Worm (Caenorhabditis elegans) whole organism, young adult: Measurements from ENCODE around the gene pcf-11.

ENCODE experiments used
- B0035.1 ChIP-seq: sonication (generic microtip); optimal IDR thresholded peaks from 2 replicates; lab custom pipeline; 2016; ENCODE audit warnings: missing genetic modification characterization, mild to moderate bottlenecking, missing compliant biosample characterization, missing genotype, missing genetic modification reagents
- C17E4.6 ChIP-seq: fragments of 200-800 bp; sonication (Bioruptor generic); IDR thresholded peaks from 2 replicates; pipeline ENCODE4 v1.3.6; 2022; ENCODE audit warnings: missing genetic modification reagents, missing genetic modification characterization, missing compliant biosample characterization
- F37B4.10 ChIP-seq: fragments of 200-800 bp; sonication (Bioruptor generic); IDR thresholded peaks from 2 replicates; pipeline ENCODE4 v1.3.6; 2022; ENCODE audit warnings: missing genetic modification characterization, missing compliant biosample characterization
- F52B5.7 ChIP-seq: sonication (generic microtip); optimal IDR thresholded peaks from 2 replicates; lab custom pipeline; 2016; ENCODE audit warnings: mild to moderate bottlenecking, missing genetic modification characterization, missing compliant biosample characterization
- F55B11.4 ChIP-seq: sonication (generic microtip); optimal IDR thresholded peaks from 2 replicates; lab custom pipeline; 2016; ENCODE audit warnings: missing compliant biosample characterization, missing genetic modification characterization, borderline replicate concordance; ENCODE audit not compliant: insufficient read depth
- F57A8.1 ChIP-seq: fragments of 200-800 bp; sonication (Bioruptor generic); optimal IDR thresholded peaks from 2 replicates; lab custom pipeline; 2018; ENCODE audit warnings: mild to moderate bottlenecking, missing genetic modification characterization, moderate library complexity, missing compliant biosample characterization
- Y53G8AR.9 ChIP-seq: fragments of 200-800 bp; sonication (Bioruptor generic); conservative IDR thresholded peaks from 2 replicates; pipeline ENCODE4 v1.3.6; 2022; ENCODE audit warnings: missing genetic modification reagents, missing genetic modification characterization, missing compliant biosample characterization
- Y56A3A.18 ChIP-seq: fragments of 200-800 bp; sonication (Bioruptor generic); IDR thresholded peaks from 2 replicates; pipeline ENCODE4 v1.3.6; 2022; ENCODE audit warnings: missing genetic modification reagents, missing genetic modification characterization, missing compliant biosample characterization
- Y95B8A.8 ChIP-seq: fragments of 200-800 bp; sonication (Bioruptor generic); IDR thresholded peaks from 2 replicates; pipeline ENCODE4 v1.3.6; 2022; ENCODE audit warnings: missing genetic modification reagents, missing genetic modification characterization, missing compliant biosample characterization
- aptf-3 ChIP-seq: fragments of 200-800 bp; sonication (Bioruptor generic); IDR thresholded peaks from 2 replicates; pipeline ENCODE4 v1.3.6; 2022; ENCODE audit warnings: missing genetic modification characterization, missing compliant biosample characterization
- atf-7 ChIP-seq: sonication (generic microtip); optimal IDR thresholded peaks from 2 replicates; lab custom pipeline; 2017; ENCODE audit warnings: mild to moderate bottlenecking, missing genetic modification characterization, missing compliant biosample characterization
- athp-1 ChIP-seq: sonication (generic microtip); optimal IDR thresholded peaks from 2 replicates; lab custom pipeline; 2017; ENCODE audit warnings: mild to moderate bottlenecking, missing genetic modification characterization, missing compliant biosample characterization
- attf-3 ChIP-seq: fragments of 200-800 bp; sonication (Bioruptor generic); conservative IDR thresholded peaks from 2 replicates; pipeline ENCODE4 v1.3.6; 2022; ENCODE audit warnings: missing genetic modification reagents, missing genetic modification characterization, missing compliant biosample characterization
- bed-2 ChIP-seq: fragments of 200-800 bp; sonication (Bioruptor generic); IDR thresholded peaks from 2 replicates; pipeline ENCODE4 v1.3.6; 2022; ENCODE audit warnings: missing genetic modification reagents, missing genetic modification characterization, missing compliant biosample characterization
- cebp-2 ChIP-seq: fragments of 200-800 bp; sonication (Bioruptor generic); IDR thresholded peaks from 2 replicates; pipeline ENCODE4 v1.3.6; 2022; ENCODE audit warnings: missing genetic modification characterization, missing compliant biosample characterization
- ceh-27 ChIP-seq: fragments of 200-800 bp; sonication (Bioruptor generic); optimal IDR thresholded peaks from 2 replicates; lab custom pipeline; 2018; ENCODE audit warnings: mild to moderate bottlenecking, missing genetic modification characterization, moderate library complexity, missing compliant biosample characterization
- ceh-58 ChIP-seq: fragments of 200-800 bp; sonication (Bioruptor generic); IDR thresholded peaks from 2 replicates; pipeline ENCODE4 v1.3.6; 2022; ENCODE audit warnings: missing genetic modification characterization, missing compliant biosample characterization
- ceh-79 ChIP-seq: sonication (generic microtip); optimal IDR thresholded peaks from 2 replicates; lab custom pipeline; 2017; ENCODE audit warnings: mild to moderate bottlenecking, missing genetic modification characterization, missing compliant biosample characterization
- dox-1 ChIP-seq: fragments of 200-800 bp; sonication (Bioruptor generic); IDR thresholded peaks from 2 replicates; pipeline ENCODE4 v1.3.6; 2022; ENCODE audit warnings: missing genetic modification reagents, missing genetic modification characterization, missing compliant biosample characterization
- egl-18 ChIP-seq: fragments of 200-800 bp; sonication (Bioruptor generic); IDR thresholded peaks from 2 replicates; pipeline ENCODE4 v1.3.6; 2022; ENCODE audit warnings: missing genetic modification reagents, missing genetic modification characterization, missing compliant biosample characterization
- egrh-3 ChIP-seq: fragments of 200-800 bp; sonication (Bioruptor generic); IDR thresholded peaks from 2 replicates; pipeline ENCODE4 v1.3.6; 2022; ENCODE audit warnings: missing genetic modification reagents, missing genetic modification characterization, missing compliant biosample characterization
- ekl-4 ChIP-seq: fragments of 200-800 bp; sonication (Bioruptor generic); IDR thresholded peaks from 2 replicates; pipeline ENCODE4 v1.3.6; 2022; ENCODE audit warnings: missing genetic modification reagents, missing genetic modification characterization, missing compliant biosample characterization
- fkh-3 ChIP-seq: sonication (generic microtip); optimal IDR thresholded peaks from 2 replicates; lab custom pipeline; 2016; ENCODE audit warnings: mild to moderate bottlenecking, missing genetic modification characterization, missing compliant biosample characterization
- gei-17 ChIP-seq: fragments of 200-800 bp; sonication (Bioruptor generic); optimal IDR thresholded peaks from 2 replicates; lab custom pipeline; 2018; ENCODE audit warnings: mild to moderate bottlenecking, missing genetic modification characterization, missing compliant biosample characterization
- hlh-12 ChIP-seq: sonication (generic microtip); optimal IDR thresholded peaks from 2 replicates; lab custom pipeline; 2016; ENCODE audit warnings: missing genetic modification characterization, missing compliant biosample characterization
- hmg-1.2 ChIP-seq: fragments of 200-800 bp; sonication (Bioruptor generic); IDR thresholded peaks from 2 replicates; pipeline ENCODE4 v1.3.6; 2022; ENCODE audit warnings: missing genetic modification reagents, missing genetic modification characterization, missing compliant biosample characterization
- let-607 ChIP-seq, 2 experiments: fragments of 200-800 bp in 1 of 2; sonication (Bioruptor generic) in 1 of 2; sonication (generic microtip) in 1 of 2; optimal IDR thresholded peaks; 2 replicates each; lab custom pipeline; 2016 to 2018; ENCODE audit warnings: mild to moderate bottlenecking in 2 of 2, missing compliant biosample characterization in 2 of 2, missing genetic modification characterization in 2 of 2, moderate library complexity in 2 of 2, missing genotype in 1 of 2
- lin-54 ChIP-seq: fragments of 200-800 bp; sonication (Bioruptor generic); optimal IDR thresholded peaks from 2 replicates; lab custom pipeline; 2018; ENCODE audit warnings: mild to moderate bottlenecking, missing genetic modification characterization, missing compliant biosample characterization
- madf-10 ChIP-seq: sonication (generic microtip); optimal IDR thresholded peaks from 2 replicates; lab custom pipeline; 2016; ENCODE audit warnings: mild to moderate bottlenecking, missing genetic modification characterization, missing compliant biosample characterization
- madf-3 ChIP-seq: fragments of 200-800 bp; sonication (Bioruptor generic); IDR thresholded peaks from 2 replicates; pipeline ENCODE4 v1.3.6; 2022; ENCODE audit warnings: missing genetic modification reagents, missing genetic modification characterization, missing compliant biosample characterization
- madf-6 ChIP-seq: fragments of 200-800 bp; sonication (Bioruptor generic); IDR thresholded peaks from 2 replicates; pipeline ENCODE4 v1.3.6; 2022; ENCODE audit warnings: missing genetic modification reagents, missing genetic modification characterization, missing compliant biosample characterization
- mcd-1 ChIP-seq: fragments of 200-800 bp; sonication (Bioruptor generic); IDR thresholded peaks from 2 replicates; pipeline ENCODE4 v1.3.6; 2022; ENCODE audit warnings: missing genetic modification reagents, missing genetic modification characterization, missing compliant biosample characterization
- mes-4 ChIP-seq: sonication (generic microtip); optimal IDR thresholded peaks from 2 replicates; lab custom pipeline; 2016; ENCODE audit warnings: missing genotype, missing genetic modification characterization, missing compliant biosample characterization
- nfya-1 ChIP-seq: sonication (generic microtip); optimal IDR thresholded peaks from 2 replicates; lab custom pipeline; 2017; ENCODE audit warnings: antibody characterized with exemption, missing compliant biosample characterization, missing genetic modification characterization, borderline replicate concordance; ENCODE audit not compliant: insufficient read depth
- nhr-27 ChIP-seq: fragments of 200-800 bp; sonication (Bioruptor generic); optimal IDR thresholded peaks from 2 replicates; lab custom pipeline; 2018; ENCODE audit warnings: mild to moderate bottlenecking, missing genetic modification characterization, moderate library complexity, missing compliant biosample characterization
- nhr-80 ChIP-seq: sonication (generic microtip); optimal IDR thresholded peaks from 2 replicates; lab custom pipeline; 2016; ENCODE audit warnings: missing genetic modification characterization, missing compliant biosample characterization
- repo-1 ChIP-seq: sonication (generic microtip); optimal IDR thresholded peaks from 2 replicates; lab custom pipeline; 2017; ENCODE audit warnings: mild to moderate bottlenecking, missing genetic modification characterization, missing compliant biosample characterization
- sdz-38 ChIP-seq: sonication (generic microtip); optimal IDR thresholded peaks from 2 replicates; lab custom pipeline; 2016; ENCODE audit warnings: missing genotype, missing genetic modification characterization, missing compliant biosample characterization
- somi-1 ChIP-seq: fragments of 200-800 bp; sonication (Bioruptor generic); optimal IDR thresholded peaks from 2 replicates; lab custom pipeline; 2018; ENCODE audit warnings: mild to moderate bottlenecking, missing genetic modification characterization, missing compliant biosample characterization
- sptf-2 ChIP-seq: fragments of 200-800 bp; sonication (Bioruptor generic); optimal IDR thresholded peaks from 2 replicates; lab custom pipeline; 2018; ENCODE audit warnings: mild to moderate bottlenecking, missing genetic modification characterization, missing compliant biosample characterization
- tlf-1 ChIP-seq: fragments of 200-800 bp; sonication (Bioruptor generic); optimal IDR thresholded peaks from 2 replicates; lab custom pipeline; 2018; ENCODE audit warnings: mild to moderate bottlenecking, missing genetic modification characterization, missing compliant biosample characterization
- unc-62 ChIP-seq: fragments of 150-350 bp; optimal IDR thresholded peaks from 2 replicates; lab custom pipeline; 2014; ENCODE audit warnings: missing biosample characterization, missing genetic modification reagents, missing genetic modification characterization
- ztf-26 ChIP-seq: sonication (generic microtip); optimal IDR thresholded peaks from 2 replicates; lab custom pipeline; 2017; ENCODE audit warnings: missing genetic modification characterization, missing compliant biosample characterization
- ztf-6 ChIP-seq: fragments of 200-800 bp; sonication (Bioruptor generic); IDR thresholded peaks from 2 replicates; pipeline ENCODE4 v1.3.6; 2022; ENCODE audit warnings: missing genetic modification reagents, missing genetic modification characterization, missing compliant biosample characterization

pcf-11 gene

ce11 chrIII:5013915-5014346, 10.8 kb upstream of the pcf-11 start (continued):
- TF ChIP-seq ztf-26 (tag; lab: Kevin White, UChicago), result peak; percentile 76
- TF ChIP-seq fkh-3 (tag; lab: Kevin White, UChicago), result no peak
- TF ChIP-seq let-607 (tag; optimal IDR thresholded peaks at IDR 0.05; lab: Kevin White, UChicago), result peak; percentile 60 to 66
- TF ChIP-seq repo-1 (tag; lab: Kevin White, UChicago), result peak; percentile 0
- TF ChIP-seq nhr-80 (tag; lab: Kevin White, UChicago), result peak; percentile 84
- no peak for TF ChIP-seq ceh-79 (tag; lab: Kevin White, UChicago)
- TF ChIP-seq madf-10, result peak; percentile 73
- 0 out of 2 replicates have a peak, but pooled peaks have one; percentile 74 for TF ChIP-seq bed-2
- peak; percentile 77; the same call in 1 of the 2 replicates for TF ChIP-seq ekl-4 (GFP tag; lab: Robert Waterston, UW)
- peak; percentile 27 for TF ChIP-seq lin-54 (GFP tag; lab: Kevin White, UChicago)
- peak; percentile 66; the same call in 1 of the 2 replicates for TF ChIP-seq C17E4.6 (GFP tag; lab: Robert Waterston, UW)
- no peak for TF ChIP-seq aptf-3 (GFP tag; lab: Robert Waterston, UW)
- no peak for TF ChIP-seq attf-3 (GFP tag; lab: Robert Waterston, UW)
- TF ChIP-seq egrh-3 (GFP tag; lab: Robert Waterston, UW), result peak; percentile 48
- TF ChIP-seq F37B4.10 (GFP tag; lab: Robert Waterston, UW), result 0 out of 2 replicates have a peak, but pooled peaks have one; percentile 21
- TF ChIP-seq dox-1 (GFP tag; lab: Robert Waterston, UW), result peak; percentile 84
- peak; percentile 78 for TF ChIP-seq ceh-27 (GFP tag; lab: Kevin White, UChicago)
- TF ChIP-seq tlf-1 (GFP tag; lab: Kevin White, UChicago), result no peak
- TF ChIP-seq gei-17 (GFP tag; lab: Kevin White, UChicago), result peak; percentile 58
- TF ChIP-seq hmg-1.2 (GFP tag; lab: Robert Waterston, UW), result peak; percentile 88

DNA sequence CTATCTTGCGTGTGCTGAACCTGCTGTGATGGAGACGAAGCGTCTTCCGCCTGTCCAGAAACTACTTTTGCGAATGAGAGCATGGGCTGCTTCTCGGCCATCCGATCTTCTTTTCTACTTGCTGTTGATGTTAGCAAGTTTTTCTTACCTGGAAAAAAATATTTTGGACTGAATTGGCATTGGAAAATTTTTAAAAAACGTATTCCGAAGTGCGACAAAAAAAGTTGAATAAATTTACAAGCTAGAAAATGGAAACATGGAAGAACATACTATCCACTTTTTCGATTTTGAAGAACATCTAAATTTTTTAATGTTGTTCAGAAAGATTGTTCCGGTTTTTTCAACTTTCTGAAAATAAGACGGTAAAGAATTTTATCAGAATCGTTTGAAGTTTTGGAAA, 7.2 kb upstream of the pcf-11 start, which contains the start of gene larp-1:
TSS of gene larp-1 (minus strand) at position 101 of the 400 bp plus-strand sequence.
- TF ChIP-seq madf-3 (0 out of 2 replicates have a peak, but pooled peaks have one; percentile 16), tlf-1 (GFP tag; lab: Kevin White, UChicago) (no peak)

ce11 chrIII:5018116-5018689, 6.5 kb upstream of the pcf-11 start, which contains the start of gene wip-1:
Gene wip-1 (plus strand): TSS chrIII:5018639.
- TF ChIP-seq athp-1 (tag; lab: Kevin White, UChicago) (peak; percentile 98), F57A8.1 (GFP tag; lab: Kevin White, UChicago) (peak; percentile 80), somi-1 (GFP tag; lab: Kevin White, UChicago) (peak; percentile 94), nfya-1 (tag; lab: Kevin White, UChicago) (no peak), Y95B8A.8 (peak; percentile 98), mcd-1 (GFP tag; lab: Robert Waterston, UW) (peak; percentile 96), F37B4.10 (GFP tag; lab: Robert Waterston, UW) (0 out of 2 replicates have a peak, but pooled peaks have one; percentile 87), F52B5.7 (tag; lab: Kevin White, UChicago) (peak; percentile 67), sptf-2 (peak; percentile 91), B0035.1 (tag; lab: Kevin White, UChicago) (peak; percentile 89), F55B11.4 (tag; lab: Kevin White, UChicago) (no peak), unc-62 (GFP tag; lab: Kevin White, UChicago) (peak; percentile 17), ceh-58 (no peak), hmg-1.2 (GFP tag; lab: Robert Waterston, UW) (peak; percentile 98), ztf-6 (GFP tag; lab: Robert Waterston, UW) (0 out of 2 replicates have a peak, but pooled peaks have one; percentile 73), egrh-3 (GFP tag; lab: Robert Waterston, UW) (peak; percentile 64), madf-6 (GFP tag; lab: Robert Waterston, UW) (peak; percentile 97), egl-18 (GFP tag; lab: Robert Waterston, UW) (peak; percentile 86), sdz-38 (tag; lab: Kevin White, UChicago) (no peak), cebp-2 (GFP tag; lab: Robert Waterston, UW) (peak; percentile 81; the same call in 1 of the 2 replicates), mes-4 (no peak), Y56A3A.18 (GFP tag; lab: Robert Waterston, UW) (peak; percentile 95), nhr-27 (tag; lab: Kevin White, UChicago) (peak; percentile 72), Y53G8AR.9 (GFP tag; lab: Robert Waterston, UW) (peak; percentile 98), hlh-12 (no peak), C17E4.6 (GFP tag; lab: Robert Waterston, UW) (peak; percentile 96), atf-7 (tag; lab: Kevin White, UChicago) (peak; percentile 92)
